Fruit fly (Drosophila melanogaster) whole organism, embryonic: ENCODE results near the gene CG9300.

Experiments used
- Blimp-1 ChIP-seq: fragments of 200-800 bp; sonication (Bioruptor generic); optimal IDR thresholded peaks from 3 replicates; lab custom pipeline; 2018; ENCODE audit warnings: missing biosample characterization, missing genetic modification characterization, mild to moderate bottlenecking, moderate library complexity, missing genetic modification reagents
- CG10267 ChIP-seq: fragments of 200-800 bp; sonication (Bioruptor generic); optimal IDR thresholded peaks from 2 replicates; lab custom pipeline; 2018; ENCODE audit warnings: missing biosample characterization, mild to moderate bottlenecking, missing genetic modification characterization, moderate library complexity
- CG10979 ChIP-seq: fragments of 200-800 bp; sonication (Bioruptor generic); optimal IDR thresholded peaks from 2 replicates; lab custom pipeline; 2018; ENCODE audit warnings: missing biosample characterization, mild to moderate bottlenecking, missing genetic modification characterization, moderate library complexity
- CG12236 ChIP-seq: fragments of 200-800 bp; sonication (Bioruptor generic); optimal IDR thresholded peaks from 2 replicates; lab custom pipeline; 2016; ENCODE audit warnings: missing biosample characterization, missing genetic modification characterization
- CG1233 ChIP-seq: fragments of 200-800 bp; sonication (Bioruptor generic); optimal IDR thresholded peaks from 4 replicates; lab custom pipeline; 2018; ENCODE audit warnings: missing biosample characterization, mild to moderate bottlenecking, missing genetic modification characterization
- CG13424 ChIP-seq: fragments of 200-800 bp; sonication (Bioruptor generic); optimal IDR thresholded peaks from 2 replicates; lab custom pipeline; 2019; ENCODE audit warnings: missing biosample characterization, mild to moderate bottlenecking, missing genetic modification characterization, moderate library complexity
- CG14965 ChIP-seq: fragments of 200-800 bp; sonication (Bioruptor generic); optimal IDR thresholded peaks from 2 replicates; lab custom pipeline; 2016; ENCODE audit warnings: missing biosample characterization, missing genetic modification characterization, borderline replicate concordance
- CG16815 ChIP-seq: fragments of 200-800 bp; sonication (Bioruptor generic); optimal IDR thresholded peaks from 3 replicates; lab custom pipeline; 2017; ENCODE audit warnings: missing biosample characterization, mild to moderate bottlenecking, missing genetic modification characterization
- CG17186 ChIP-seq: fragments of 200-800 bp; sonication (Bioruptor generic); optimal IDR thresholded peaks from 3 replicates; lab custom pipeline; 2017; ENCODE audit warnings: missing biosample characterization, missing genetic modification reagents, missing genetic modification characterization
- CG17361 ChIP-seq: fragments of 200-800 bp; sonication (Bioruptor generic); IDR thresholded peaks from 3 replicates; pipeline ENCODE4 v1.3.6; 2022; ENCODE audit warnings: missing biosample characterization, missing genetic modification characterization
- CG17612 ChIP-seq: fragments of 200-800 bp; sonication (Bioruptor generic); IDR thresholded peaks from 2 replicates; pipeline ENCODE4 v1.3.6; 2022; ENCODE audit warnings: missing biosample characterization, missing genetic modification characterization
- CG2116 ChIP-seq: fragments of 200-800 bp; sonication (Bioruptor generic); optimal IDR thresholded peaks from 3 replicates; lab custom pipeline; 2018; ENCODE audit warnings: missing biosample characterization, mild to moderate bottlenecking, missing genetic modification characterization
- CG2120 ChIP-seq: fragments of 200-800 bp; sonication (Bioruptor generic); optimal IDR thresholded peaks from 3 replicates; lab custom pipeline; 2016; ENCODE audit warnings: missing biosample characterization, missing genetic modification characterization
- CG2129 ChIP-seq: fragments of 200-800 bp; sonication (Bioruptor generic); IDR thresholded peaks from 2 replicates; pipeline ENCODE4 v1.3.6; 2022; ENCODE audit warnings: missing biosample characterization, missing genetic modification characterization; ENCODE audit not compliant: partially characterized antibody
- CG31441 ChIP-seq: fragments of 200-800 bp; sonication (Bioruptor generic); IDR thresholded peaks from 2 replicates; pipeline ENCODE4 v1.3.6; 2022; ENCODE audit warnings: missing biosample characterization, missing genetic modification characterization
- CG3163 ChIP-seq: fragments of 200-800 bp; sonication (Bioruptor generic); optimal IDR thresholded peaks from 3 replicates; lab custom pipeline; 2016; ENCODE audit warnings: missing biosample characterization, missing genetic modification characterization
- CG33213 ChIP-seq: fragments of 200-800 bp; sonication (Bioruptor generic); optimal IDR thresholded peaks from 3 replicates; lab custom pipeline; 2016; ENCODE audit warnings: missing biosample characterization, missing genetic modification characterization
- CG3847 ChIP-seq: fragments of 200-800 bp; sonication (Bioruptor generic); IDR thresholded peaks from 2 replicates; pipeline ENCODE4 v1.3.6; 2022; ENCODE audit warnings: missing biosample characterization, missing genetic modification characterization
- Dip3 ChIP-seq: fragments of 200-800 bp; sonication (Bioruptor generic); optimal IDR thresholded peaks from 3 replicates; lab custom pipeline; 2016; ENCODE audit warnings: missing biosample characterization, missing genetic modification characterization
- E2f2 ChIP-seq: fragments of 200-800 bp; sonication (Bioruptor generic); IDR thresholded peaks from 2 replicates; pipeline ENCODE4 v1.3.6; 2022; ENCODE audit warnings: missing biosample characterization, missing genetic modification characterization
- Eip74EF ChIP-seq, 2 experiments: fragments of 200-800 bp in 1 of 2; fragments of >200 bp in 1 of 2; sonication (Bioruptor generic) in 1 of 2; optimal IDR thresholded peaks; 2 replicates each; lab custom pipeline; 2017 to 2019; ENCODE audit warnings: missing biosample characterization in 2 of 2, missing genetic modification characterization in 2 of 2, mild to moderate bottlenecking in 1 of 2, moderate library complexity in 1 of 2
- GATAe ChIP-seq: fragments of 200-800 bp; sonication (Bioruptor generic); conservative IDR thresholded peaks from 2 replicates; pipeline ENCODE4 v1.3.6; 2022; ENCODE audit warnings: missing biosample characterization, missing genetic modification characterization
- HLH3B ChIP-seq: fragments of 200-800 bp; sonication (Bioruptor generic); IDR thresholded peaks from 2 replicates; pipeline ENCODE4 v1.3.6; 2022; ENCODE audit warnings: missing biosample characterization, missing genetic modification characterization
- Hsf ChIP-seq: fragments of 200-800 bp; sonication (Bioruptor generic); optimal IDR thresholded peaks from 3 replicates; lab custom pipeline; 2016; ENCODE audit warnings: missing biosample characterization, missing genetic modification characterization
- Lhr ChIP-seq: fragments of 200-800 bp; sonication (Bioruptor generic); optimal IDR thresholded peaks from 3 replicates; lab custom pipeline; 2017; ENCODE audit warnings: mild to moderate bottlenecking, missing biosample characterization, missing genetic modification reagents, missing genetic modification characterization
- Mad ChIP-seq: fragments of 200-800 bp; sonication (Bioruptor generic); optimal IDR thresholded peaks from 2 replicates; lab custom pipeline; 2016; ENCODE audit warnings: missing biosample characterization, missing genetic modification characterization
- Med ChIP-seq: fragments of 200-800 bp; sonication (Bioruptor generic); peaks from one replicate; lab custom pipeline; 2016; ENCODE audit warnings: missing biosample characterization, missing genetic modification characterization, mild to moderate bottlenecking, inconsistent platforms, moderate library complexity
- Nf-YA ChIP-seq: fragments of 200-800 bp; sonication (Bioruptor generic); IDR thresholded peaks from 2 replicates; pipeline ENCODE4 v1.3.6; 2022; ENCODE audit warnings: missing biosample characterization, missing genetic modification characterization
- Oaz ChIP-seq: fragments of 200-800 bp; sonication (Bioruptor generic); IDR thresholded peaks from 2 replicates; pipeline ENCODE4 v1.3.6; 2022; ENCODE audit warnings: missing biosample characterization, missing genetic modification characterization
- Optix ChIP-seq: fragments of 200-800 bp; sonication (Bioruptor generic); IDR thresholded peaks from 3 replicates; pipeline ENCODE4 v1.3.6; 2022; ENCODE audit warnings: missing biosample characterization, missing genetic modification characterization
- Scr ChIP-seq: fragments of 200-800 bp; sonication (Bioruptor generic); IDR thresholded peaks from 2 replicates; pipeline ENCODE4 v1.3.6; 2022; ENCODE audit warnings: missing biosample characterization, missing genetic modification characterization; ENCODE audit not compliant: partially characterized antibody
- Sox100B ChIP-seq: fragments of 200-800 bp; sonication (Bioruptor generic); optimal IDR thresholded peaks from 3 replicates; lab custom pipeline; 2018; ENCODE audit warnings: missing biosample characterization, mild to moderate bottlenecking, missing genetic modification characterization
- Sox102F ChIP-seq: fragments of 200-800 bp; sonication (Bioruptor generic); optimal IDR thresholded peaks from 2 replicates; lab custom pipeline; 2018; ENCODE audit warnings: missing biosample characterization, mild to moderate bottlenecking, missing genetic modification characterization, moderate library complexity
- cas ChIP-seq: fragments of 200-800 bp; sonication (Bioruptor generic); IDR thresholded peaks from 2 replicates; pipeline ENCODE4 v1.3.6; 2022; ENCODE audit warnings: missing biosample characterization, missing genetic modification characterization
- chn ChIP-seq: fragments of 200-800 bp; sonication (Bioruptor generic); optimal IDR thresholded peaks from 2 replicates; lab custom pipeline; 2016; ENCODE audit warnings: missing biosample characterization, missing genetic modification characterization
- crp ChIP-seq, 2 experiments: fragments of 200-800 bp; sonication (Bioruptor generic); optimal IDR thresholded peaks; 2 replicates in 1 of 2; 3 replicates in 1 of 2; lab custom pipeline; 2017; ENCODE audit warnings: missing biosample characterization in 2 of 2, missing genetic modification characterization in 2 of 2, mild to moderate bottlenecking in 1 of 2, moderate library complexity in 1 of 2
- cwo ChIP-seq: fragments of 200-800 bp; sonication (Bioruptor generic); optimal IDR thresholded peaks from 3 replicates; lab custom pipeline; 2017; ENCODE audit warnings: missing biosample characterization, missing genetic modification characterization, mild to moderate bottlenecking, moderate library complexity, missing genetic modification reagents
- ems ChIP-seq: fragments of 200-800 bp; sonication (Bioruptor generic); optimal IDR thresholded peaks from 3 replicates; lab custom pipeline; 2016; ENCODE audit warnings: missing biosample characterization, missing genetic modification characterization
- eyg ChIP-seq: fragments of 200-800 bp; sonication (Bioruptor generic); optimal IDR thresholded peaks from 3 replicates; lab custom pipeline; 2016; ENCODE audit warnings: missing biosample characterization, missing genetic modification characterization
- fd102C ChIP-seq: fragments of 200-800 bp; sonication (Bioruptor generic); optimal IDR thresholded peaks from 2 replicates; lab custom pipeline; 2018; ENCODE audit warnings: missing biosample characterization, mild to moderate bottlenecking, missing genetic modification characterization, moderate library complexity
- grau ChIP-seq: fragments of 200-800 bp; optimal IDR thresholded peaks from 3 replicates; lab custom pipeline; 2019; ENCODE audit warnings: missing biosample characterization, mild to moderate bottlenecking, missing genetic modification characterization, moderate library complexity
- kay ChIP-seq: fragments of 200-800 bp; sonication (Bioruptor generic); optimal IDR thresholded peaks from 2 replicates; lab custom pipeline; 2016; ENCODE audit warnings: missing biosample characterization, missing genetic modification characterization
- mirr ChIP-seq: fragments of 200-800 bp; sonication (Bioruptor generic); optimal IDR thresholded peaks from 3 replicates; lab custom pipeline; 2018; ENCODE audit warnings: missing biosample characterization, mild to moderate bottlenecking, missing genetic modification characterization
- phol ChIP-seq: fragments of 200-800 bp; sonication (Bioruptor generic); optimal IDR thresholded peaks from 3 replicates; lab custom pipeline; 2018; ENCODE audit warnings: missing biosample characterization, mild to moderate bottlenecking, missing genetic modification characterization, moderate library complexity
- stc ChIP-seq: fragments of 200-800 bp; sonication (Bioruptor generic); IDR thresholded peaks from 2 replicates; pipeline ENCODE4 v1.3.6; 2022; ENCODE audit warnings: missing biosample characterization, missing genetic modification characterization
- tup ChIP-seq: fragments of 200-800 bp; sonication (Bioruptor generic); optimal IDR thresholded peaks from 2 replicates; lab custom pipeline; 2016; ENCODE audit warnings: missing biosample characterization, mild to moderate bottlenecking, missing genetic modification characterization, moderate library complexity
- tx ChIP-seq: fragments of 200-800 bp; sonication (Bioruptor generic); optimal IDR thresholded peaks from 2 replicates; lab custom pipeline; 2016; ENCODE audit warnings: missing biosample characterization, missing genetic modification characterization
- unc-4 ChIP-seq: fragments of 200-800 bp; sonication (Bioruptor generic); IDR thresholded peaks from 2 replicates; pipeline ENCODE4 v1.3.6; 2022; ENCODE audit warnings: missing biosample characterization, missing genetic modification characterization; ENCODE audit not compliant: partially characterized antibody
- unpg ChIP-seq: fragments of 200-800 bp; sonication (Bioruptor generic); optimal IDR thresholded peaks from 3 replicates; lab custom pipeline; 2018; ENCODE audit warnings: missing biosample characterization, mild to moderate bottlenecking, missing genetic modification characterization, moderate library complexity
- vnd ChIP-seq: fragments of 200-800 bp; sonication (Bioruptor generic); IDR thresholded peaks from 3 replicates; pipeline ENCODE4 v1.3.6; 2022; ENCODE audit warnings: missing biosample characterization, missing genetic modification characterization; ENCODE audit not compliant: partially characterized antibody

Gene CG9300

dm6 chr3L:19585979-19586378 lies 33.8 kb downstream of the CG9300 start, which contains the start of the genes CG9231 and CG9330 (continued):
- TF ChIP-seq CG17361 (GFP tag; lab: Robert Waterston, UW): peak; percentile 38; the same call in 1 of the 3 replicates
- no peak for TF ChIP-seq stc (GFP tag; lab: Robert Waterston, UW)
- peak; percentile 34 for TF ChIP-seq CG33213
- no peak for TF ChIP-seq eyg (GFP tag; lab: Kevin White, UChicago)
- TF ChIP-seq tx (GFP tag; lab: Kevin White, UChicago): no peak
- peak; percentile 44 for TF ChIP-seq phol (tag; lab: Kevin White, UChicago)
- TF ChIP-seq CG2116 (GFP tag; lab: Kevin White, UChicago): peak; percentile 61
- no peak for TF ChIP-seq kay (GFP tag; lab: Kevin White, UChicago)
- TF ChIP-seq Sox100B (GFP tag; lab: Kevin White, UChicago): no peak
- TF ChIP-seq Oaz (GFP tag; lab: Robert Waterston, UW): no peak
- peak; percentile 24; the same call in 1 of the 2 replicates for TF ChIP-seq CG31441 (GFP tag; lab: Robert Waterston, UW)
- peak; percentile 24 for TF ChIP-seq Hsf (GFP tag; lab: Kevin White, UChicago)
- no peak for TF ChIP-seq GATAe (GFP tag; lab: Robert Waterston, UW)
- TF ChIP-seq unc-4 (GFP tag; lab: Robert Waterston, UW): 0 out of 2 replicates have a peak, but pooled peaks have one; percentile 53
- TF ChIP-seq CG16815: no peak
- no peak for TF ChIP-seq CG12236
- TF ChIP-seq cas (GFP tag; lab: Robert Waterston, UW): no peak
- peak; percentile 16 for TF ChIP-seq CG13424 (tag; lab: Kevin White, UChicago)
- TF ChIP-seq CG2120 (GFP tag; lab: Kevin White, UChicago): peak; percentile 52
- no peak for TF ChIP-seq cwo
- peak; percentile 5 for TF ChIP-seq Blimp-1 (GFP tag; lab: Kevin White, UChicago)
- TF ChIP-seq CG14965 (GFP tag; lab: Kevin White, UChicago): no peak
- peak; percentile 83 for TF ChIP-seq Med (GFP tag; lab: Kevin White, UChicago)
- TF ChIP-seq CG17186 (GFP tag; lab: Kevin White, UChicago): peak; percentile 40
- TF ChIP-seq Eip74EF (GFP tag; optimal IDR thresholded peaks at IDR 0.05; lab: Kevin White, UChicago): peak in 1 of 2 experiments; percentile 41
- TF ChIP-seq CG17612 (GFP tag; lab: Robert Waterston, UW): no peak
- TF ChIP-seq Dip3 (GFP tag; lab: Kevin White, UChicago): no peak
- peak; percentile 59; the same call in 1 of the 2 replicates for TF ChIP-seq E2f2 (GFP tag; lab: Robert Waterston, UW)
- TF ChIP-seq Optix (GFP tag; lab: Robert Waterston, UW): no peak
- peak; percentile 11 for TF ChIP-seq Sox102F (GFP tag; lab: Kevin White, UChicago)
- TF ChIP-seq CG10979 (tag; lab: Kevin White, UChicago): no peak
- TF ChIP-seq vnd (GFP tag; lab: Robert Waterston, UW): no peak
- TF ChIP-seq HLH3B (GFP tag; lab: Robert Waterston, UW): no peak
- peak; percentile 39 to 88 for TF ChIP-seq crp (GFP tag; optimal IDR thresholded peaks at IDR 0.05; lab: Kevin White, UChicago)
- TF ChIP-seq fd102C: no peak
- peak; percentile 15 for TF ChIP-seq unpg (GFP tag; lab: Kevin White, UChicago)
- TF ChIP-seq grau (tag; lab: Kevin White, UChicago): peak; percentile 32
- no peak for TF ChIP-seq Mad (GFP tag; lab: Kevin White, UChicago)
- TF ChIP-seq Lhr (GFP tag; lab: Kevin White, UChicago): peak; percentile 69
- TF ChIP-seq ems: peak; percentile 9
- TF ChIP-seq CG3163: no peak
- peak; percentile 4; the same call in 1 of the 2 replicates for TF ChIP-seq CG3847 (GFP tag; lab: Robert Waterston, UW)
- TF ChIP-seq CG1233: no peak
- no peak for TF ChIP-seq CG2129
- peak; percentile 29; the same call in 1 of the 2 replicates for TF ChIP-seq Scr (GFP tag; lab: Robert Waterston, UW)
- peak; percentile 1 for TF ChIP-seq chn (GFP tag; lab: Kevin White, UChicago)
- peak; percentile 69 for TF ChIP-seq CG10267
- TF ChIP-seq tup (GFP tag; lab: Kevin White, UChicago): no peak
- no peak for TF ChIP-seq Nf-YA (GFP tag; lab: Robert Waterston, UW)
- no peak for TF ChIP-seq mirr (GFP tag; lab: Kevin White, UChicago)
